Worm (Caenorhabditis elegans): ENCODE data around the gene F52D2.7.

- TF ChIP-seq zag-1 (tag; optimal IDR thresholded peaks at IDR 0.05) (no peak), mdl-1 (tag; optimal IDR thresholded peaks at IDR 0.05) (no peak), tag-97 (GFP tag; IDR thresholded peaks at IDR 0.05) (no peak), F10B5.3 (tag; optimal IDR thresholded peaks at IDR 0.05) (no peak), hmg-1.1 (GFP tag; IDR thresholded peaks at IDR 0.05) (no peak), ama-1 (optimal IDR thresholded peaks at IDR 0.05) (no peak), daf-16 (GFP tag; optimal IDR thresholded peaks at IDR 0.05) (no peak), daf-16 (tag; optimal IDR thresholded peaks at IDR 0.05) (no peak), lsy-2 (tag; optimal IDR thresholded peaks at IDR 0.05) (no peak), unc-130 (GFP tag; optimal IDR thresholded peaks at IDR 0.05) (no peak)
Measured at ce11 chrX:1975692-1976091, 13.3 kb downstream of the F52D2.7 start, which contains the start of gene F52D2.6.

Data from whole organism, L4 larva.